Worm (Caenorhabditis elegans): ENCODE measurements around the gene sdhd-1.

Gene sdhd-1

ce11 chrII:11022023-11022422 is 27.7 kb downstream of the sdhd-1 start, which contains the start of gene let-858 (continued):
- TF ChIP-seq ceh-62 (tag; optimal IDR thresholded peaks at IDR 0.05), result no peak
- TF ChIP-seq duxl-1 (tag; optimal IDR thresholded peaks at IDR 0.05; ENCODE audit: poor library complexity), result no peak
- peak; percentile 51 for TF ChIP-seq aha-1 (tag)
- TF ChIP-seq F49E8.2 (tag; optimal IDR thresholded peaks at IDR 0.05; ENCODE audit: borderline replicate concordance), result no peak
- TF ChIP-seq lin-13 (GFP tag; optimal IDR thresholded peaks at IDR 0.05), result no peak

- TF ChIP-seq Y105C5A.15 (GFP tag; IDR thresholded peaks at IDR 0.05), result no peak
Measured at ce11 chrII:11020707-11021106, 29.0 kb downstream of the sdhd-1 start.

ce11 chrII:11016884-11017283 is 32.8 kb downstream of the sdhd-1 start:
- no peak for TF ChIP-seq unc-39 (tag; optimal IDR thresholded peaks at IDR 0.05)

- no peak for TF ChIP-seq lim-7 (GFP tag; IDR thresholded peaks at IDR 0.05)
- TF ChIP-seq cey-2 (tag; optimal IDR thresholded peaks at IDR 0.05; ENCODE audit: borderline replicate concordance, insufficient read depth), result no peak
- TF ChIP-seq skn-1 (tag; optimal IDR thresholded peaks at IDR 0.05), result no peak
- no peak for TF ChIP-seq ceh-32 (tag; optimal IDR thresholded peaks at IDR 0.05; ENCODE audit: poor library complexity)
- TF ChIP-seq mxl-3 (GFP tag; optimal IDR thresholded peaks at IDR 0.05), result no peak
- no peak for TF ChIP-seq ztf-7 (tag; optimal IDR thresholded peaks at IDR 0.05)
- TF ChIP-seq mdt-29 (GFP tag; IDR thresholded peaks at IDR 0.05), result no peak
- no peak for TF ChIP-seq nhr-102 (tag; optimal IDR thresholded peaks at IDR 0.05)
- TF ChIP-seq fkh-10 (GFP tag; optimal IDR thresholded peaks at IDR 0.05), result no peak
- TF ChIP-seq hmg-1.1 (GFP tag; IDR thresholded peaks at IDR 0.05), result no peak
- no peak for TF ChIP-seq tag-97 (GFP tag; IDR thresholded peaks at IDR 0.05)
- no peak for TF ChIP-seq hlh-11 (tag; optimal IDR thresholded peaks at IDR 0.05)
- no peak for TF ChIP-seq nhr-10 (tag; optimal IDR thresholded peaks at IDR 0.05)
Measured at ce11 chrII:11016835-11016883, 33.1 kb downstream of the sdhd-1 start, which contains the start of gene ram-2. TSS of gene ram-2 (minus strand) at chrII:11016881.

- TF ChIP-seq lin-15B (tag; optimal IDR thresholded peaks at IDR 0.05) (no peak), pqm-1 (tag; optimal IDR thresholded peaks at IDR 0.05) (no peak), lin-29 (GFP tag; IDR thresholded peaks at IDR 0.05) (0 out of 2 replicates have a peak, but pooled peaks have one; percentile 7), vab-7 (GFP tag; IDR thresholded peaks at IDR 0.05) (no peak), php-3 (GFP tag; IDR thresholded peaks at IDR 0.05) (no peak), ama-1 (optimal IDR thresholded peaks at IDR 0.05) (peak; percentile 9), F49E8.2 (tag; optimal IDR thresholded peaks at IDR 0.05; ENCODE audit: borderline replicate concordance) (no peak), nhr-77 (tag; optimal IDR thresholded peaks at IDR 0.05) (no peak), zip-2 (tag; optimal IDR thresholded peaks at IDR 0.05) (no peak), cey-2 (tag; optimal IDR thresholded peaks at IDR 0.05; ENCODE audit: borderline replicate concordance, insufficient read depth) (no peak), lim-7 (GFP tag; IDR thresholded peaks at IDR 0.05) (no peak), snpc-4 (tag; optimal IDR thresholded peaks at IDR 0.05) (no peak), aha-1 (tag) (peak; percentile 95)
Measured at ce11 chrII:11016435-11016834, 33.3 kb downstream of the sdhd-1 start.

ce11 chrII:11015734-11016133 is 34.0 kb downstream of the sdhd-1 start:
- TF ChIP-seq mdt-29 (GFP tag; IDR thresholded peaks at IDR 0.05) (no peak), set-16 (GFP tag; IDR thresholded peaks at IDR 0.05) (peak; percentile 99), F10B5.3 (tag; optimal IDR thresholded peaks at IDR 0.05) (peak; percentile 30), T26A8.4 (GFP tag; IDR thresholded peaks at IDR 0.05) (0 out of 2 replicates have a peak, but pooled peaks have one; percentile 22), pha-4 (GFP tag; IDR thresholded peaks at IDR 0.05) (peak; percentile 84; the same call in 1 of the 2 replicates), pha-4 (tag; optimal IDR thresholded peaks at IDR 0.05) (no peak), ctbp-1 (GFP tag; IDR thresholded peaks at IDR 0.05) (0 out of 2 replicates have a peak, but pooled peaks have one; percentile 12), spr-1 (tag; optimal IDR thresholded peaks at IDR 0.05) (peak; percentile 59), aha-1 (tag) (peak; percentile 47), dmd-6 (GFP tag; IDR thresholded peaks at IDR 0.05) (no peak), mxl-2 (GFP tag; conservative IDR thresholded peaks at IDR 0.05) (0 out of 2 replicates have a peak, but pooled peaks have one; percentile 24), madf-5 (GFP tag; IDR thresholded peaks at IDR 0.05) (peak in 1 of 2 experiments; percentile 96; a peak in 2 of 4 replicates), egl-43 (GFP tag; IDR thresholded peaks at IDR 0.05) (peak; percentile 57; the same call in 1 of the 2 replicates), hif-1 (tag; optimal IDR thresholded peaks at IDR 0.05) (no peak), lim-7 (GFP tag; IDR thresholded peaks at IDR 0.05) (0 out of 2 replicates have a peak, but pooled peaks have one; percentile 25), F49E8.2 (tag; optimal IDR thresholded peaks at IDR 0.05; ENCODE audit: borderline replicate concordance) (no peak), daf-12 (tag; optimal IDR thresholded peaks at IDR 0.05) (no peak), hlh-11 (tag; optimal IDR thresholded peaks at IDR 0.05) (peak; percentile 10)

Measured in whole organism, L4 larva.